Fruit fly (Drosophila melanogaster) whole organism, pupa: ENCODE results near the gene squ.

ENCODE experiments used
- CG10348 ChIP-seq: fragments of 200-800 bp; sonication (Bioruptor generic); IDR thresholded peaks from 2 replicates; pipeline ENCODE4 v1.3.6; 2022; ENCODE audit warnings: missing biosample characterization, missing genetic modification characterization
- CG15710 ChIP-seq: fragments of 200-800 bp; sonication (Bioruptor generic); optimal IDR thresholded peaks from 2 replicates; lab custom pipeline; 2018; ENCODE audit warnings: missing biosample characterization, mild to moderate bottlenecking, missing genetic modification characterization, moderate library complexity
- CG32121 ChIP-seq: fragments of 200-800 bp; sonication (Bioruptor generic); IDR thresholded peaks from 2 replicates; pipeline ENCODE4 v1.3.6; 2022; ENCODE audit warnings: missing biosample characterization, missing genetic modification characterization
- CG4496 ChIP-seq: fragments of 200-800 bp; sonication (Bioruptor generic); IDR thresholded peaks from 3 replicates; pipeline ENCODE4 v1.3.6; 2022; ENCODE audit warnings: missing biosample characterization, missing genetic modification characterization
- CG8301 ChIP-seq: fragments of 200-800 bp; sonication (Bioruptor generic); optimal IDR thresholded peaks from 2 replicates; lab custom pipeline; 2018; ENCODE audit warnings: missing biosample characterization, mild to moderate bottlenecking, missing genetic modification characterization
- D1 ChIP-seq: fragments of 200-800 bp; sonication (Bioruptor generic); optimal IDR thresholded peaks from 2 replicates; lab custom pipeline; 2018; ENCODE audit warnings: missing biosample characterization, mild to moderate bottlenecking, missing genetic modification characterization, moderate library complexity
- EcR ChIP-seq: fragments of 200-800 bp; sonication (Bioruptor generic); optimal IDR thresholded peaks from 3 replicates; lab custom pipeline; 2019; ENCODE audit warnings: missing biosample characterization, missing genetic modification characterization, mild to moderate bottlenecking, moderate library complexity, missing genetic modification reagents
- Ets98B ChIP-seq: fragments of 200-800 bp; sonication (Bioruptor generic); IDR thresholded peaks from 2 replicates; pipeline ENCODE4 v1.3.6; 2022; ENCODE audit warnings: missing biosample characterization, missing genetic modification characterization

- peak; percentile 56 for TF ChIP-seq Ets98B
- peak; percentile 63 for TF ChIP-seq CG4496 (GFP tag; lab: Robert Waterston, UW)
- TF ChIP-seq CG8301 (tag; lab: Kevin White, UChicago) = peak; percentile 55
- peak; percentile 31; the same call in 1 of the 2 replicates for TF ChIP-seq CG10348
- peak; percentile 50 for TF ChIP-seq CG15710 (tag; lab: Kevin White, UChicago)
- TF ChIP-seq CG32121 (GFP tag; lab: Robert Waterston, UW) = peak; percentile 32; the same call in 1 of the 2 replicates
- TF ChIP-seq D1 (tag; lab: Kevin White, UChicago) = no peak
- no peak for TF ChIP-seq EcR (GFP tag; lab: Kevin White, UChicago)
Measured at dm6 chr2L:16672290-16672689, 7.6 kb upstream of the squ start.
